Fruit fly (Drosophila melanogaster): ENCODE data around the gene CG32192.

The CG32192 gene

dm6 chr3L:18012775-18013174 is 27.3 kb upstream of the CG32192 start:
- TF ChIP-seq CG9705 (GFP tag; optimal IDR thresholded peaks at IDR 0.05) (no peak), rgr (GFP tag; optimal IDR thresholded peaks at IDR 0.05) (no peak), Dfd (GFP tag; optimal IDR thresholded peaks at IDR 0.05) (peak; percentile 31), sage (GFP tag; optimal IDR thresholded peaks at IDR 0.05) (no peak), brk (GFP tag; optimal IDR thresholded peaks at IDR 0.05) (no peak), dmrt93B (GFP tag; optimal IDR thresholded peaks at IDR 0.05) (peak; percentile 5), Myc (optimal IDR thresholded peaks at IDR 0.05) (no peak), Jra (GFP tag; optimal IDR thresholded peaks at IDR 0.05) (no peak), jim (GFP tag; optimal IDR thresholded peaks at IDR 0.05) (no peak)

- TF ChIP-seq foxo (GFP tag; optimal IDR thresholded peaks at IDR 0.05) (peak in 1 of 2 experiments; percentile 74), usp (GFP tag; optimal IDR thresholded peaks at IDR 0.05) (no peak), jim (GFP tag; optimal IDR thresholded peaks at IDR 0.05) (peak; percentile 4), psq (GFP tag; optimal IDR thresholded peaks at IDR 0.05) (peak; percentile 54), fru (GFP tag; optimal IDR thresholded peaks at IDR 0.05) (peak; percentile 60), sv (GFP tag; optimal IDR thresholded peaks at IDR 0.05) (no peak), dsf (GFP tag; optimal IDR thresholded peaks at IDR 0.05; ENCODE audit: borderline replicate concordance) (no peak), br (GFP tag; optimal IDR thresholded peaks at IDR 0.05) (peak; percentile 38), HLH106 (tag; optimal IDR thresholded peaks at IDR 0.05) (peak; percentile 11), Myc (optimal IDR thresholded peaks at IDR 0.05) (no peak), GATAd (GFP tag; optimal IDR thresholded peaks at IDR 0.05) (no peak), Dfd (GFP tag; optimal IDR thresholded peaks at IDR 0.05) (no peak), rgr (GFP tag; optimal IDR thresholded peaks at IDR 0.05) (no peak), Jra (GFP tag; optimal IDR thresholded peaks at IDR 0.05) (peak; percentile 54), lola (GFP tag; optimal IDR thresholded peaks at IDR 0.05) (no peak), Dif (GFP tag; optimal IDR thresholded peaks at IDR 0.05; ENCODE audit: partially characterized antibody) (peak; percentile 67), Hnf4 (GFP tag; optimal IDR thresholded peaks at IDR 0.05) (no peak), Hr78 (GFP tag; optimal IDR thresholded peaks at IDR 0.05) (no peak), h (GFP tag; optimal IDR thresholded peaks at IDR 0.05) (peak; percentile 17), CG32264 (GFP tag; optimal IDR thresholded peaks at IDR 0.05) (no peak), woc (GFP tag; optimal IDR thresholded peaks at IDR 0.05) (no peak), CrebA (GFP tag; optimal IDR thresholded peaks at IDR 0.05; ENCODE audit: borderline replicate concordance) (peak; percentile 66), Vsx2 (GFP tag; optimal IDR thresholded peaks at IDR 0.05; ENCODE audit: partially characterized antibody) (peak; percentile 87), Hr83 (GFP tag; optimal IDR thresholded peaks at IDR 0.05; ENCODE audit: poor library complexity, severe bottlenecking) (no peak), Rel (GFP tag; optimal IDR thresholded peaks at IDR 0.05) (peak; percentile 87), Rel (tag; optimal IDR thresholded peaks at IDR 0.05) (peak; percentile 41), Abd-B (GFP tag; optimal IDR thresholded peaks at IDR 0.05) (no peak), brk (GFP tag; optimal IDR thresholded peaks at IDR 0.05) (peak; percentile 28), Mio (GFP tag; optimal IDR thresholded peaks at IDR 0.05) (no peak), sage (GFP tag; optimal IDR thresholded peaks at IDR 0.05) (peak; percentile 63), CG9705 (GFP tag; optimal IDR thresholded peaks at IDR 0.05) (no peak), OdsH (GFP tag; optimal IDR thresholded peaks at IDR 0.05) (no peak), dmrt93B (GFP tag; optimal IDR thresholded peaks at IDR 0.05) (no peak), Sp1 (GFP tag; optimal IDR thresholded peaks at IDR 0.05) (peak; percentile 14), dl (GFP tag; optimal IDR thresholded peaks at IDR 0.05; ENCODE audit: insufficient read depth in 1 of 2, partially characterized antibody in 2 of 2) (peak in 1 of 2 experiments; percentile 21), tai (GFP tag; optimal IDR thresholded peaks at IDR 0.05) (peak; percentile 60), ey (GFP tag; optimal IDR thresholded peaks at IDR 0.05) (no peak), N (GFP tag; optimal IDR thresholded peaks at IDR 0.05) (no peak), pan (optimal IDR thresholded peaks at IDR 0.05) (no peak)
Observed at dm6 chr3L:18013186-18013921, 26.8 kb upstream of the CG32192 start.

Measured in whole organism, wandering third instar larva.